Worm (Caenorhabditis elegans) whole organism, midembryonic: ENCODE data around the gene cdc-14.

ENCODE experiments used
- T22C8.4 ChIP-seq: fragments of 200-800 bp; sonication (Bioruptor generic); IDR thresholded peaks from 2 replicates; pipeline ENCODE4 v1.3.6; 2022; ENCODE audit warnings: missing genetic modification characterization, missing compliant biosample characterization
- cog-1 ChIP-seq: sonication (generic microtip); optimal IDR thresholded peaks from 2 replicates; lab custom pipeline; 2016; ENCODE audit warnings: missing genetic modification characterization, missing compliant biosample characterization
- flt-1 ChIP-seq: fragments of 200-800 bp; sonication (Bioruptor generic); IDR thresholded peaks from 2 replicates; pipeline ENCODE4 v1.3.6; 2022; ENCODE audit warnings: missing genetic modification characterization, missing compliant biosample characterization
- med-1 ChIP-seq: sonication (generic microtip); optimal IDR thresholded peaks from 2 replicates; lab custom pipeline; 2017; ENCODE audit warnings: missing genetic modification characterization, mild to moderate bottlenecking, missing compliant biosample characterization, antibody characterized with exemption, missing genetic modification reagents; ENCODE audit not compliant: insufficient read depth
- ref-1 ChIP-seq: fragments of 200-800 bp; sonication (Bioruptor generic); conservative IDR thresholded peaks from 2 replicates; pipeline ENCODE4 v1.3.6; 2022; ENCODE audit warnings: missing genetic modification reagents, missing genetic modification characterization, missing compliant biosample characterization
- tab-1 ChIP-seq: fragments of 200-800 bp; sonication (Bioruptor generic); IDR thresholded peaks from 2 replicates; pipeline ENCODE4 v1.3.6; 2022; ENCODE audit warnings: missing genetic modification characterization, missing compliant biosample characterization
- ztf-29 ChIP-seq: fragments of 200-800 bp; sonication (Bioruptor generic); IDR thresholded peaks from 2 replicates; pipeline ENCODE4 v1.3.6; 2022; ENCODE audit warnings: missing genetic modification reagents, missing genetic modification characterization, missing compliant biosample characterization

ce11 chrII:5561392-5561791, 31.8 kb downstream of the cdc-14 start, which contains the start of gene C17C3.3:
- no peak for TF ChIP-seq flt-1 (GFP tag; lab: Robert Waterston, UW)
- TF ChIP-seq med-1 (GFP tag; lab: Kevin White, UChicago), result no peak
- TF ChIP-seq ztf-29 (GFP tag; lab: Robert Waterston, UW), result no peak
- TF ChIP-seq tab-1, result no peak
- no peak for TF ChIP-seq ref-1 (GFP tag; lab: Robert Waterston, UW)
- no peak for TF ChIP-seq T22C8.4 (GFP tag; lab: Robert Waterston, UW)
- no peak for TF ChIP-seq cog-1 (tag; lab: Kevin White, UChicago)
